Worm (Caenorhabditis elegans) whole organism, mixed stage, embryonic: ENCODE data around the gene Y119D3B.21.
"Not testable (repeated sequence)": the region's sequence is repeated elsewhere in the genome, so short reads cannot be mapped to it uniquely, and the experiment has no call there.

Experiments
- nhr-28 ChIP-seq: fragments of 150-350 bp; optimal IDR thresholded peaks from 2 replicates; lab custom pipeline; 2014; ENCODE audit warnings: missing biosample characterization, missing genetic modification characterization
- snpc-4 ChIP-seq: fragments of 150-350 bp; optimal IDR thresholded peaks from 2 replicates; lab custom pipeline; 2014; ENCODE audit warnings: missing biosample characterization, missing genetic modification characterization
- unc-120 ChIP-seq: sonication (generic microtip); optimal IDR thresholded peaks from 2 replicates; lab custom pipeline; 2017; ENCODE audit warnings: missing genetic modification characterization, missing compliant biosample characterization; ENCODE audit not compliant: poor library complexity, severe bottlenecking
- unc-39 ChIP-seq: fragments of 150-350 bp; optimal IDR thresholded peaks from 2 replicates; lab custom pipeline; 2014; ENCODE audit warnings: missing biosample characterization, missing genetic modification characterization
- unc-62 ChIP-seq: fragments of 150-350 bp; optimal IDR thresholded peaks from 2 replicates; lab custom pipeline; 2014; ENCODE audit warnings: missing biosample characterization, missing genetic modification reagents, missing genetic modification characterization
- ztf-11 ChIP-seq: fragments of 150-350 bp; optimal IDR thresholded peaks from 2 replicates; lab custom pipeline; 2014; ENCODE audit warnings: missing biosample characterization, missing genetic modification characterization

- TF ChIP-seq unc-120 (tag; lab: Kevin White, UChicago); nhr-28 (tag; lab: Kevin White, UChicago); unc-39 (tag; lab: Kevin White, UChicago); unc-62 (GFP tag; lab: Kevin White, UChicago); snpc-4 (tag; lab: Kevin White, UChicago); ztf-11 (tag; lab: Kevin White, UChicago): not testable (repeated sequence)
Measured at ce11 chrIII:1263692-1264091, 48.9 kb downstream of the Y119D3B.21 start, which contains the start of gene srz-9.
